6 fruit fly cellular contexts compared by ENCODE assay signal in genomic region chr2L:17449608-17450504, dm6.
A peak's percentile ranks its signal among the peaks of the same experiment; 100 is the strongest.
TF ChIP-seq lines count a peak whose summit lies in the region.

Gene dl, minus strand, starts transcription at chr2L:17450364.

- no peak for TF ChIP-seq CTCF in whole organism, embryonic (GFP tag; optimal IDR thresholded peaks at IDR 0.05; lab: Kevin White, UChicago)

TF ChIP-seq in whole organism, 6 proteins besides CTCF, POLR2A, EP300 and RAD21:
- TF ChIP-seq EcR (GFP tag; optimal IDR thresholded peaks at IDR 0.05; lab: Kevin White, UChicago) (no peak), Dll (optimal IDR thresholded peaks at IDR 0.05; lab: Kevin White, UChicago) (no peak), CG8478 (optimal IDR thresholded peaks at IDR 0.05; lab: Kevin White, UChicago) (no peak), pan (optimal IDR thresholded peaks at IDR 0.05; lab: Kevin White, UChicago) (peak; percentile 67)
TF ChIP-seq in whole organism: peak in this region for 1.

TF ChIP-seq in whole organism, adult, 20 proteins besides CTCF, POLR2A, EP300 and RAD21:
- TF ChIP-seq tj (GFP tag; optimal IDR thresholded peaks at IDR 0.05; lab: Kevin White, UChicago) (peak; percentile 16), Crg-1 (GFP tag; optimal IDR thresholded peaks at IDR 0.05; lab: Kevin White, UChicago) (no peak), cnc (optimal IDR thresholded peaks at IDR 0.05; lab: Kevin White, UChicago) (no peak), bab1 (GFP tag; optimal IDR thresholded peaks at IDR 0.05; lab: Kevin White, UChicago) (no peak), CG12768 (GFP tag; optimal IDR thresholded peaks at IDR 0.05; lab: Kevin White, UChicago) (peak; percentile 1), CG33017 (tag; optimal IDR thresholded peaks at IDR 0.05; lab: Kevin White, UChicago) (peak; percentile 3), ovo (GFP tag; optimal IDR thresholded peaks at IDR 0.05; lab: Kevin White, UChicago) (peak; percentile 56), Clk (GFP tag; optimal IDR thresholded peaks at IDR 0.05; lab: Kevin White, UChicago) (no peak), Mnt (GFP tag; optimal IDR thresholded peaks at IDR 0.05; lab: Kevin White, UChicago) (peak; percentile 26), CG7045 (GFP tag; optimal IDR thresholded peaks at IDR 0.05; lab: Kevin White, UChicago) (no peak), cic (GFP tag; optimal IDR thresholded peaks at IDR 0.05; lab: Kevin White, UChicago) (no peak), CG11617 (GFP tag; optimal IDR thresholded peaks at IDR 0.05; lab: Kevin White, UChicago) (peak; percentile 41), kay (GFP tag; lab: Kevin White, UChicago; ENCODE audit: borderline replicate concordance) (peak; percentile 86)

TF ChIP-seq in whole organism, embryonic, 481 proteins besides CTCF, POLR2A, EP300 and RAD21 (continues in another document):
- TF ChIP-seq CG1832 (GFP tag; optimal IDR thresholded peaks at IDR 0.05; lab: Kevin White, UChicago): no peak
- peak; percentile 37; the same call in 1 of the 2 replicates for TF ChIP-seq nerfin-2 (GFP tag; IDR thresholded peaks at IDR 0.05; lab: Robert Waterston, UW; ENCODE audit: partially characterized antibody)
- TF ChIP-seq CG6765 (GFP tag; optimal IDR thresholded peaks at IDR 0.05; lab: Kevin White, UChicago): no peak
- no peak for TF ChIP-seq z (GFP tag; IDR thresholded peaks at IDR 0.05; lab: Robert Waterston, UW)
- no peak for TF ChIP-seq CG12104 (GFP tag; optimal IDR thresholded peaks at IDR 0.05; lab: Kevin White, UChicago)
- peak; percentile 5 for TF ChIP-seq Asciz (GFP tag; optimal IDR thresholded peaks at IDR 0.05; lab: Kevin White, UChicago)
- TF ChIP-seq CG18011 (GFP tag; optimal IDR thresholded peaks at IDR 0.05; lab: Kevin White, UChicago): no peak
- TF ChIP-seq Bteb2 (GFP tag; optimal IDR thresholded peaks at IDR 0.05; lab: Kevin White, UChicago): no peak
- no peak for TF ChIP-seq ewg (GFP tag; optimal IDR thresholded peaks at IDR 0.05; lab: Kevin White, UChicago)
- no peak for TF ChIP-seq Atf3 (GFP tag; optimal IDR thresholded peaks at IDR 0.05; lab: Kevin White, UChicago)
- TF ChIP-seq CG18764 (GFP tag; optimal IDR thresholded peaks at IDR 0.05; lab: Kevin White, UChicago): no peak
- no peak for TF ChIP-seq CG4282 (GFP tag; optimal IDR thresholded peaks at IDR 0.05; lab: Kevin White, UChicago)
- TF ChIP-seq CG4854 (GFP tag; optimal IDR thresholded peaks at IDR 0.05; lab: Kevin White, UChicago): no peak
- TF ChIP-seq CG10366 (GFP tag; IDR thresholded peaks at IDR 0.05; lab: Robert Waterston, UW): no peak
- no peak for TF ChIP-seq CG5953 (GFP tag; IDR thresholded peaks at IDR 0.05; lab: Robert Waterston, UW)
- TF ChIP-seq kni (GFP tag; optimal IDR thresholded peaks at IDR 0.05; lab: Kevin White, UChicago): peak; percentile 75
- no peak for TF ChIP-seq Hr78 (GFP tag; optimal IDR thresholded peaks at IDR 0.05; lab: Kevin White, UChicago)
- TF ChIP-seq lbe (GFP tag; optimal IDR thresholded peaks at IDR 0.05; lab: Kevin White, UChicago): peak; percentile 1
- TF ChIP-seq Six4 (GFP tag; optimal IDR thresholded peaks at IDR 0.05; lab: Kevin White, UChicago): no peak

TF ChIP-seq in whole organism, prepupa, 60 proteins besides CTCF, POLR2A, EP300 and RAD21 (continues in another document):
- peak in 1 of 2 experiments; percentile 58 for TF ChIP-seq ss (GFP tag; optimal IDR thresholded peaks at IDR 0.05; lab: Kevin White, UChicago)
- peak; percentile 41; the same call in 1 of the 2 replicates for TF ChIP-seq CG11294 (GFP tag; IDR thresholded peaks at IDR 0.05; lab: Robert Waterston, UW)
- TF ChIP-seq CG8319 (GFP tag; optimal IDR thresholded peaks at IDR 0.05; lab: Kevin White, UChicago): no peak
- peak; percentile 45 for TF ChIP-seq Eip75B (GFP tag; optimal IDR thresholded peaks at IDR 0.05; lab: Kevin White, UChicago)
- TF ChIP-seq Ets96B (tag; optimal IDR thresholded peaks at IDR 0.05; lab: Kevin White, UChicago): peak; percentile 36
- TF ChIP-seq dsx (GFP tag; optimal IDR thresholded peaks at IDR 0.05; lab: Kevin White, UChicago; ENCODE audit: poor library complexity, severe bottlenecking): peak; percentile 4
- no peak; the same call in 1 of the 3 replicates for TF ChIP-seq CG6163 (GFP tag; IDR thresholded peaks at IDR 0.05; lab: Robert Waterston, UW)
- peak; percentile 37 for TF ChIP-seq cyc (GFP tag; optimal IDR thresholded peaks at IDR 0.05; lab: Kevin White, UChicago)
- TF ChIP-seq CG34406 (GFP tag; optimal IDR thresholded peaks at IDR 0.05; lab: Kevin White, UChicago): peak; percentile 38
- peak; percentile 35 for TF ChIP-seq Hr39 (GFP tag; optimal IDR thresholded peaks at IDR 0.05; lab: Kevin White, UChicago)
- peak; percentile 68 for TF ChIP-seq dac (GFP tag; optimal IDR thresholded peaks at IDR 0.05; lab: Kevin White, UChicago)
- peak; percentile 53 for TF ChIP-seq Lpt (GFP tag; optimal IDR thresholded peaks at IDR 0.05; lab: Kevin White, UChicago)
- no peak for TF ChIP-seq Ets21C (GFP tag; optimal IDR thresholded peaks at IDR 0.05; lab: Kevin White, UChicago)
- TF ChIP-seq Eip78C (GFP tag; lab: Kevin White, UChicago): peak; percentile 89
- TF ChIP-seq CG1621 (tag; optimal IDR thresholded peaks at IDR 0.05; lab: Kevin White, UChicago): peak; percentile 58
- TF ChIP-seq fd59A (GFP tag; optimal IDR thresholded peaks at IDR 0.05; lab: Kevin White, UChicago): no peak
- TF ChIP-seq Met (GFP tag; optimal IDR thresholded peaks at IDR 0.05; lab: Kevin White, UChicago): peak; percentile 51
- TF ChIP-seq CG4318 (GFP tag; optimal IDR thresholded peaks at IDR 0.05; lab: Kevin White, UChicago): peak; percentile 65
- peak; percentile 11 for TF ChIP-seq CG8632 (GFP tag; optimal IDR thresholded peaks at IDR 0.05; lab: Kevin White, UChicago)

TF ChIP-seq in whole organism, pupa, 21 proteins besides CTCF, POLR2A, EP300 and RAD21:
- peak; percentile 77 for TF ChIP-seq fd96Ca (GFP tag; IDR thresholded peaks at IDR 0.05; lab: Robert Waterston, UW)
- TF ChIP-seq Pif1B (GFP tag; optimal IDR thresholded peaks at IDR 0.05; lab: Kevin White, UChicago): peak; percentile 50
- no peak for TF ChIP-seq Snoo (tag; optimal IDR thresholded peaks at IDR 0.05; lab: Kevin White, UChicago)
- peak; percentile 31 for TF ChIP-seq CG9948 (tag; optimal IDR thresholded peaks at IDR 0.05; lab: Kevin White, UChicago)
- TF ChIP-seq CG8301 (tag; optimal IDR thresholded peaks at IDR 0.05; lab: Kevin White, UChicago): peak; percentile 68
- TF ChIP-seq CG15710 (tag; optimal IDR thresholded peaks at IDR 0.05; lab: Kevin White, UChicago): peak; percentile 27
- TF ChIP-seq EcR (GFP tag; optimal IDR thresholded peaks at IDR 0.05; lab: Kevin White, UChicago): peak; percentile 22
- peak; percentile 62 for TF ChIP-seq rn (GFP tag; IDR thresholded peaks at IDR 0.05; lab: Robert Waterston, UW)
- peak; percentile 43 for TF ChIP-seq Ets98B (GFP tag; IDR thresholded peaks at IDR 0.05; lab: Robert Waterston, UW)
- TF ChIP-seq CG8159 (tag; optimal IDR thresholded peaks at IDR 0.05; lab: Kevin White, UChicago): no peak
- TF ChIP-seq CG14655 (GFP tag; optimal IDR thresholded peaks at IDR 0.05; lab: Kevin White, UChicago): peak; percentile 69
- TF ChIP-seq CG4496 (GFP tag; IDR thresholded peaks at IDR 0.05; lab: Robert Waterston, UW): peak; percentile 33; the same call in 2 of the 3 replicates
- TF ChIP-seq CG12605 (GFP tag; IDR thresholded peaks at IDR 0.05; lab: Robert Waterston, UW): peak; percentile 62; the same call in 1 of the 2 replicates
- no peak for TF ChIP-seq D1 (tag; optimal IDR thresholded peaks at IDR 0.05; lab: Kevin White, UChicago)
- TF ChIP-seq Pif1A (GFP tag; optimal IDR thresholded peaks at IDR 0.05; lab: Kevin White, UChicago): peak; percentile 42
- TF ChIP-seq CG32121 (GFP tag; IDR thresholded peaks at IDR 0.05; lab: Robert Waterston, UW): peak; percentile 68
- peak; percentile 14 for TF ChIP-seq gl (tag; optimal IDR thresholded peaks at IDR 0.05; lab: Kevin White, UChicago)
- peak; percentile 7 for TF ChIP-seq CG17806 (tag; optimal IDR thresholded peaks at IDR 0.05; lab: Kevin White, UChicago)
- TF ChIP-seq CG13204 (GFP tag; optimal IDR thresholded peaks at IDR 0.05; lab: Kevin White, UChicago): no peak

TF ChIP-seq in whole organism, wandering third instar larva, 38 proteins besides CTCF, POLR2A, EP300 and RAD21 (continues in another document):
- TF ChIP-seq HLH106 (tag; optimal IDR thresholded peaks at IDR 0.05; lab: Kevin White, UChicago): no peak
- TF ChIP-seq dl (GFP tag; optimal IDR thresholded peaks at IDR 0.05; lab: Kevin White, UChicago; ENCODE audit: insufficient read depth in 1 of 2, partially characterized antibody in 2 of 2): peak; percentile 85
- TF ChIP-seq jim (GFP tag; optimal IDR thresholded peaks at IDR 0.05; lab: Kevin White, UChicago): peak; percentile 61
- TF ChIP-seq sv (GFP tag; optimal IDR thresholded peaks at IDR 0.05; lab: Kevin White, UChicago): no peak
- peak; percentile 33 for TF ChIP-seq CrebA (GFP tag; optimal IDR thresholded peaks at IDR 0.05; lab: Kevin White, UChicago; ENCODE audit: borderline replicate concordance)
- TF ChIP-seq Dif (GFP tag; optimal IDR thresholded peaks at IDR 0.05; lab: Kevin White, UChicago; ENCODE audit: partially characterized antibody): peak; percentile 88
- TF ChIP-seq Abd-B (GFP tag; optimal IDR thresholded peaks at IDR 0.05; lab: Kevin White, UChicago): no peak
- peak; percentile 26 for TF ChIP-seq br (GFP tag; optimal IDR thresholded peaks at IDR 0.05; lab: Kevin White, UChicago)
- no peak for TF ChIP-seq Jra (GFP tag; optimal IDR thresholded peaks at IDR 0.05; lab: Kevin White, UChicago)
- no peak for TF ChIP-seq dmrt93B (GFP tag; optimal IDR thresholded peaks at IDR 0.05; lab: Kevin White, UChicago)
- TF ChIP-seq Dfd (GFP tag; optimal IDR thresholded peaks at IDR 0.05; lab: Kevin White, UChicago): no peak
- peak; percentile 19 for TF ChIP-seq Vsx2 (GFP tag; optimal IDR thresholded peaks at IDR 0.05; lab: Kevin White, UChicago; ENCODE audit: partially characterized antibody)
- peak; percentile 38 for TF ChIP-seq ey (GFP tag; optimal IDR thresholded peaks at IDR 0.05; lab: Kevin White, UChicago)
- TF ChIP-seq brk (GFP tag; optimal IDR thresholded peaks at IDR 0.05; lab: Kevin White, UChicago): peak; percentile 7
- no peak for TF ChIP-seq Hr78 (GFP tag; optimal IDR thresholded peaks at IDR 0.05; lab: Kevin White, UChicago)
- peak in 1 of 2 experiments; percentile 47 for TF ChIP-seq foxo (GFP tag; optimal IDR thresholded peaks at IDR 0.05; lab: Kevin White, UChicago)
- no peak for TF ChIP-seq lola (GFP tag; optimal IDR thresholded peaks at IDR 0.05; lab: Kevin White, UChicago)
- peak; percentile 45 for TF ChIP-seq woc (GFP tag; optimal IDR thresholded peaks at IDR 0.05; lab: Kevin White, UChicago)
- TF ChIP-seq Rel (GFP tag; optimal IDR thresholded peaks at IDR 0.05; lab: Kevin White, UChicago): no peak
- TF ChIP-seq Rel (tag; optimal IDR thresholded peaks at IDR 0.05; lab: Kevin White, UChicago): peak; percentile 67
- no peak for TF ChIP-seq GATAd (GFP tag; optimal IDR thresholded peaks at IDR 0.05; lab: Kevin White, UChicago)
- no peak for TF ChIP-seq CG32264 (GFP tag; optimal IDR thresholded peaks at IDR 0.05; lab: Kevin White, UChicago)
- peak; percentile 46 for TF ChIP-seq fru (GFP tag; optimal IDR thresholded peaks at IDR 0.05; lab: Kevin White, UChicago)
- TF ChIP-seq rgr (GFP tag; optimal IDR thresholded peaks at IDR 0.05; lab: Kevin White, UChicago): no peak
- TF ChIP-seq Hr83 (GFP tag; optimal IDR thresholded peaks at IDR 0.05; lab: Kevin White, UChicago; ENCODE audit: poor library complexity, severe bottlenecking): peak; percentile 44
